Worm (Caenorhabditis elegans) whole organism, L4 larva: ENCODE results near the gene F47E1.2.
A peak's percentile ranks its signal among the peaks of the same experiment; 100 is the strongest.

Experiments used
- D1046.2 ChIP-seq: fragments of 200-800 bp; sonication (Bioruptor generic); IDR thresholded peaks from 2 replicates; pipeline ENCODE4 v1.3.6; 2022; ENCODE audit warnings: missing genetic modification characterization, missing compliant biosample characterization
- F10B5.3 ChIP-seq: sonication (generic microtip); optimal IDR thresholded peaks from 2 replicates; lab custom pipeline; 2016; ENCODE audit warnings: mild to moderate bottlenecking, missing genetic modification characterization, missing compliant biosample characterization
- F49E8.2 ChIP-seq: sonication (generic microtip); optimal IDR thresholded peaks from 2 replicates; lab custom pipeline; 2016; ENCODE audit warnings: missing compliant biosample characterization, mild to moderate bottlenecking, missing genetic modification characterization, borderline replicate concordance
- Y75B8A.6 ChIP-seq: fragments of 200-800 bp; sonication (Bioruptor generic); IDR thresholded peaks from 2 replicates; pipeline ENCODE4 v1.3.6; 2022; ENCODE audit warnings: missing genetic modification reagents, missing genetic modification characterization, missing compliant biosample characterization
- aha-1 ChIP-seq: fragments of 150-350 bp; peaks from one replicate; lab custom pipeline; 2014; ENCODE audit warnings: missing biosample characterization, missing genetic modification characterization
- ceh-20 ChIP-seq: fragments of 200-800 bp; sonication (Bioruptor generic); IDR thresholded peaks from 2 replicates; pipeline ENCODE4 v1.3.6; 2022; ENCODE audit warnings: missing genetic modification reagents, missing genetic modification characterization, missing compliant biosample characterization
- ceh-62 ChIP-seq: sonication (generic microtip); optimal IDR thresholded peaks from 2 replicates; lab custom pipeline; 2017; ENCODE audit warnings: missing biosample characterization, missing genetic modification characterization
- ces-1 ChIP-seq: fragments of 150-350 bp; sonication (generic microtip); optimal IDR thresholded peaks from 4 replicates; lab custom pipeline; 2014; ENCODE audit warnings: missing biosample characterization, missing genetic modification reagents, missing genetic modification characterization
- ctbp-1 ChIP-seq: fragments of 200-800 bp; sonication (Bioruptor generic); IDR thresholded peaks from 2 replicates; pipeline ENCODE4 v1.3.6; 2022; ENCODE audit warnings: missing genetic modification reagents, missing genetic modification characterization, missing compliant biosample characterization
- daf-16 ChIP-seq, 3 experiments: sonication (generic microtip); optimal IDR thresholded peaks; 2 replicates each; lab custom pipeline; 2016 to 2017; ENCODE audit warnings: missing genetic modification characterization in 3 of 3, missing genetic modification reagents in 3 of 3, mild to moderate bottlenecking in 2 of 3, missing compliant biosample characterization in 2 of 3, missing biosample characterization in 1 of 3, moderate library complexity in 1 of 3
- daf-19 ChIP-seq: fragments of 200-800 bp; sonication (Bioruptor generic); conservative IDR thresholded peaks from 2 replicates; pipeline ENCODE4 v1.3.6; 2022; ENCODE audit warnings: missing genetic modification characterization, missing compliant biosample characterization
- dpl-1 ChIP-seq: fragments of 150-350 bp; optimal IDR thresholded peaks from 2 replicates; lab custom pipeline; 2014; ENCODE audit warnings: missing biosample characterization, missing genetic modification reagents, missing genetic modification characterization
- duxl-1 ChIP-seq: sonication (generic microtip); optimal IDR thresholded peaks from 2 replicates; lab custom pipeline; 2016; ENCODE audit warnings: mild to moderate bottlenecking, missing genetic modification characterization, moderate library complexity, missing compliant biosample characterization; ENCODE audit not compliant: poor library complexity
- dve-1 ChIP-seq: sonication (generic microtip); optimal IDR thresholded peaks from 2 replicates; lab custom pipeline; 2017; ENCODE audit warnings: antibody characterized with exemption, mild to moderate bottlenecking, missing genetic modification characterization, missing compliant biosample characterization; ENCODE audit not compliant: insufficient read depth
- egl-43 ChIP-seq: fragments of 200-800 bp; sonication (Bioruptor generic); IDR thresholded peaks from 2 replicates; pipeline ENCODE4 v1.3.6; 2022; ENCODE audit warnings: missing genetic modification reagents, missing genetic modification characterization, missing compliant biosample characterization
- gei-8 ChIP-seq: fragments of 200-800 bp; sonication (Bioruptor generic); optimal IDR thresholded peaks from 2 replicates; lab custom pipeline; 2018; ENCODE audit warnings: mild to moderate bottlenecking, missing genetic modification characterization, missing compliant biosample characterization
- hlh-11 ChIP-seq: fragments of 200-800 bp; sonication (Bioruptor generic); optimal IDR thresholded peaks from 2 replicates; lab custom pipeline; 2018; ENCODE audit warnings: mild to moderate bottlenecking, missing genetic modification characterization, missing compliant biosample characterization
- hlh-30 ChIP-seq: sonication (generic microtip); optimal IDR thresholded peaks from 2 replicates; lab custom pipeline; 2017; ENCODE audit warnings: antibody characterized with exemption, mild to moderate bottlenecking, missing genetic modification characterization, missing compliant biosample characterization; ENCODE audit not compliant: insufficient read depth
- hmg-1.1 ChIP-seq: fragments of 200-800 bp; sonication (Bioruptor generic); IDR thresholded peaks from 2 replicates; pipeline ENCODE4 v1.3.6; 2022; ENCODE audit warnings: missing genetic modification reagents, missing genetic modification characterization, missing compliant biosample characterization
- jun-1 ChIP-seq: fragments of 150-350 bp; optimal IDR thresholded peaks from 2 replicates; lab custom pipeline; 2014; ENCODE audit warnings: missing biosample characterization, missing genetic modification reagents, missing genetic modification characterization
- lim-7 ChIP-seq: fragments of 200-800 bp; sonication (Bioruptor generic); IDR thresholded peaks from 2 replicates; pipeline ENCODE4 v1.3.6; 2022; ENCODE audit warnings: missing genetic modification characterization, missing compliant biosample characterization
- lin-1 ChIP-seq: fragments of 200-800 bp; sonication (Bioruptor generic); IDR thresholded peaks from 2 replicates; pipeline ENCODE4 v1.3.6; 2022; ENCODE audit warnings: missing genetic modification reagents, missing genetic modification characterization, missing compliant biosample characterization
- lin-29 ChIP-seq: fragments of 200-800 bp; sonication (Bioruptor generic); IDR thresholded peaks from 2 replicates; pipeline ENCODE4 v1.3.6; 2022; ENCODE audit warnings: missing genetic modification reagents, missing genetic modification characterization, missing compliant biosample characterization
- madf-5 ChIP-seq, 2 experiments: fragments of 200-800 bp; sonication (Bioruptor generic); IDR thresholded peaks; 2 replicates each; pipeline ENCODE4 v1.3.6; 2022; ENCODE audit warnings: missing compliant biosample characterization in 2 of 2, missing genetic modification characterization in 2 of 2
- madf-9 ChIP-seq: fragments of 200-800 bp; sonication (Bioruptor generic); conservative IDR thresholded peaks from 2 replicates; pipeline ENCODE4 v1.3.6; 2022; ENCODE audit warnings: missing genetic modification reagents, missing genetic modification characterization, missing compliant biosample characterization
- mdl-1 ChIP-seq, 2 experiments: fragments of 150-350 bp in 1 of 2; sonication (generic microtip) in 1 of 2; optimal IDR thresholded peaks; 2 replicates each; lab custom pipeline; 2014 to 2017; ENCODE audit warnings: missing biosample characterization in 2 of 2, missing genetic modification characterization in 2 of 2
- mdt-29 ChIP-seq: fragments of 200-800 bp; sonication (Bioruptor generic); IDR thresholded peaks from 2 replicates; pipeline ENCODE4 v1.3.6; 2022; ENCODE audit warnings: missing genetic modification reagents, missing genetic modification characterization, missing compliant biosample characterization
- mxl-2 ChIP-seq: fragments of 200-800 bp; sonication (Bioruptor generic); conservative IDR thresholded peaks from 2 replicates; pipeline ENCODE4 v1.3.6; 2022; ENCODE audit warnings: missing genetic modification reagents, missing genetic modification characterization, missing compliant biosample characterization
- mxl-3 ChIP-seq: fragments of 200-800 bp; sonication (Bioruptor generic); optimal IDR thresholded peaks from 2 replicates; lab custom pipeline; 2018; ENCODE audit warnings: mild to moderate bottlenecking, missing genetic modification characterization, missing compliant biosample characterization
- nhr-10 ChIP-seq: fragments of 150-350 bp; optimal IDR thresholded peaks from 2 replicates; lab custom pipeline; 2014; ENCODE audit warnings: missing biosample characterization, missing genetic modification characterization
- nhr-102 ChIP-seq: sonication (generic microtip); optimal IDR thresholded peaks from 2 replicates; lab custom pipeline; 2016; ENCODE audit warnings: mild to moderate bottlenecking, missing genetic modification characterization, moderate library complexity, missing compliant biosample characterization
- nhr-11 ChIP-seq: fragments of 150-350 bp; optimal IDR thresholded peaks from 2 replicates; lab custom pipeline; 2014; ENCODE audit warnings: missing biosample characterization, missing genetic modification characterization
- nhr-111 ChIP-seq: fragments of 200-800 bp; sonication (Bioruptor generic); optimal IDR thresholded peaks from 2 replicates; lab custom pipeline; 2018; ENCODE audit warnings: mild to moderate bottlenecking, missing genetic modification characterization, missing compliant biosample characterization
- nhr-237 ChIP-seq: sonication (generic microtip); optimal IDR thresholded peaks from 2 replicates; lab custom pipeline; 2017; ENCODE audit warnings: missing biosample characterization, missing genetic modification characterization
- nhr-28 ChIP-seq: fragments of 150-350 bp; optimal IDR thresholded peaks from 2 replicates; lab custom pipeline; 2014; ENCODE audit warnings: missing biosample characterization, missing genetic modification characterization
- pha-4 ChIP-seq, 2 experiments: fragments of 150-350 bp in 1 of 2; fragments of 200-800 bp in 1 of 2; sonication (Bioruptor generic) in 1 of 2; IDR thresholded peaks in 1 of 2; optimal IDR thresholded peaks in 1 of 2; 2 replicates each; pipeline versions ENCODE4 v1.3.6 to Lab custom; 2014 to 2022; ENCODE audit warnings: missing genetic modification characterization in 2 of 2, missing genetic modification reagents in 2 of 2, missing biosample characterization in 1 of 2, missing compliant biosample characterization in 1 of 2
- php-3 ChIP-seq: fragments of 200-800 bp; sonication (Bioruptor generic); IDR thresholded peaks from 2 replicates; pipeline ENCODE4 v1.3.6; 2022; ENCODE audit warnings: missing genetic modification reagents, missing genetic modification characterization, missing compliant biosample characterization
- skn-1 ChIP-seq: fragments of 150-350 bp; optimal IDR thresholded peaks from 2 replicates; lab custom pipeline; 2014; ENCODE audit warnings: missing biosample characterization, missing genetic modification characterization
- snpc-1.2 ChIP-seq: fragments of 200-800 bp; sonication (Bioruptor generic); IDR thresholded peaks from 2 replicates; pipeline ENCODE4 v1.3.6; 2022; ENCODE audit warnings: missing genetic modification reagents, missing genetic modification characterization, missing compliant biosample characterization
- vab-7 ChIP-seq: fragments of 200-800 bp; sonication (Bioruptor generic); IDR thresholded peaks from 2 replicates; pipeline ENCODE4 v1.3.6; 2022; ENCODE audit warnings: missing genetic modification reagents, missing genetic modification characterization, missing compliant biosample characterization
- zfp-2 ChIP-seq: sonication (generic microtip); optimal IDR thresholded peaks from 2 replicates; lab custom pipeline; 2016; ENCODE audit warnings: mild to moderate bottlenecking, missing genetic modification characterization, missing compliant biosample characterization
- zip-11 ChIP-seq: fragments of 200-800 bp; sonication (Bioruptor generic); IDR thresholded peaks from 2 replicates; pipeline ENCODE4 v1.3.6; 2022; ENCODE audit warnings: missing genetic modification characterization, missing compliant biosample characterization

F47E1.2 gene

ce11 chrX:9082646-9083045 is 25.2 kb downstream of the F47E1.2 start, which contains the start of gene ajm-1:
ajm-1 (plus strand) TSS chrX:9082946.
- TF ChIP-seq nhr-237 (no peak), mxl-3 (GFP tag; lab: Kevin White, UChicago) (no peak), mdl-1 (tag; optimal IDR thresholded peaks at IDR 0.05; lab: Kevin White, UChicago) (no peak), nhr-111 (no peak), hmg-1.1 (GFP tag; lab: Robert Waterston, UW) (no peak), ces-1 (GFP tag; lab: Kevin White, UChicago) (no peak), skn-1 (tag; lab: Kevin White, UChicago) (no peak)

ce11 chrX:9085864-9086263 is 28.4 kb downstream of the F47E1.2 start:
- TF ChIP-seq hlh-30 (tag; lab: Kevin White, UChicago) (peak; percentile 16), nhr-28 (tag; lab: Kevin White, UChicago) (peak; percentile 87), nhr-11 (peak; percentile 21), daf-19 (no peak)

ce11 chrX:9088620-9089019 is 31.2 kb downstream of the F47E1.2 start:
- TF ChIP-seq zfp-2 (tag; lab: Kevin White, UChicago) (no peak), jun-1 (tag; lab: Kevin White, UChicago) (no peak), nhr-10 (tag; lab: Kevin White, UChicago) (no peak), pha-4 (GFP tag; IDR thresholded peaks at IDR 0.05; lab: Robert Waterston, UW) (no peak), pha-4 (tag; optimal IDR thresholded peaks at IDR 0.05; lab: Kevin White, UChicago) (no peak), gei-8 (GFP tag; lab: Kevin White, UChicago) (no peak), hlh-30 (tag; lab: Kevin White, UChicago) (no peak), egl-43 (GFP tag; lab: Robert Waterston, UW) (no peak), zip-11 (no peak)
- TF ChIP-seq, all 104 proteins: peak for 0

- TF ChIP-seq mdt-29 (GFP tag; lab: Robert Waterston, UW) (no peak), ceh-62 (tag; lab: Kevin White, UChicago) (no peak), aha-1 (tag; lab: Kevin White, UChicago) (peak; percentile 96), dve-1 (no peak), D1046.2 (GFP tag; lab: Robert Waterston, UW) (no peak)
Observed at ce11 chrX:9089536-9089935, 32.1 kb downstream of the F47E1.2 start.

ce11 chrX:9090562-9090961 is 33.1 kb downstream of the F47E1.2 start:
- TF ChIP-seq lim-7 (GFP tag; lab: Robert Waterston, UW) = peak; percentile 82
- peak; percentile 58; the same call in 1 of the 2 replicates for TF ChIP-seq madf-9
- TF ChIP-seq mxl-2 = 0 out of 2 replicates have a peak, but pooled peaks have one; percentile 38
- TF ChIP-seq php-3 (GFP tag; lab: Robert Waterston, UW) = peak; percentile 22; the same call in 1 of the 2 replicates
- TF ChIP-seq vab-7 (GFP tag; lab: Robert Waterston, UW) = peak; percentile 72
- TF ChIP-seq lin-29 (GFP tag; lab: Robert Waterston, UW) = peak; percentile 42; the same call in 1 of the 2 replicates
- TF ChIP-seq snpc-1.2 (GFP tag; lab: Robert Waterston, UW) = peak; percentile 77
- TF ChIP-seq egl-43 (GFP tag; lab: Robert Waterston, UW) = peak; percentile 88
- TF ChIP-seq ctbp-1 = peak; percentile 64
- TF ChIP-seq F49E8.2 (tag; lab: Kevin White, UChicago) = peak; percentile 36
- peak; percentile 63 for TF ChIP-seq duxl-1 (tag; lab: Kevin White, UChicago)
- 0 out of 2 replicates have a peak, but pooled peaks have one; percentile 7 for TF ChIP-seq Y75B8A.6 (GFP tag; lab: Robert Waterston, UW)
- TF ChIP-seq nhr-102 (tag; lab: Kevin White, UChicago) = peak; percentile 38
- peak; percentile 33 for TF ChIP-seq hlh-30 (tag; lab: Kevin White, UChicago)
- peak; percentile 75 for TF ChIP-seq daf-19
- peak; percentile 17 for TF ChIP-seq hlh-11
- TF ChIP-seq daf-16 (GFP tag; optimal IDR thresholded peaks at IDR 0.05; lab: Kevin White, UChicago) = peak; percentile 14 to 33
- TF ChIP-seq daf-16 (tag; optimal IDR thresholded peaks at IDR 0.05; lab: Kevin White, UChicago) = peak; percentile 38
- TF ChIP-seq dpl-1 (GFP tag; lab: Kevin White, UChicago) = peak; percentile 18
- TF ChIP-seq lin-1 (GFP tag; lab: Robert Waterston, UW) = peak; percentile 57; the same call in 1 of the 2 replicates
- 0 out of 2 replicates have a peak, but pooled peaks have one; percentile 7 for TF ChIP-seq ceh-20 (GFP tag; lab: Robert Waterston, UW)
- TF ChIP-seq madf-5 (GFP tag; IDR thresholded peaks at IDR 0.05; lab: Robert Waterston, UW) = 0 out of 4 replicates have a peak, but pooled peaks of 1 of the 2 experiments have one; percentile 9
- TF ChIP-seq F10B5.3 (tag; lab: Kevin White, UChicago) = peak; percentile 51
